Fruit fly (Drosophila melanogaster): ENCODE data around the gene Hsp27.

Hsp27 gene

dm6 chr3L:9410754-9411423 lies 27.0 kb downstream of the Hsp27 start, which contains the start of the genes CG4022 and Cpsf5 (continued):
- TF ChIP-seq unc-4 (GFP tag; IDR thresholded peaks at IDR 0.05; ENCODE audit: partially characterized antibody), result 0 out of 2 replicates have a peak, but pooled peaks have one; percentile 16
- TF ChIP-seq Ets97D (GFP tag; optimal IDR thresholded peaks at IDR 0.05), result peak; percentile 63
- peak; percentile 82 for TF ChIP-seq pzg (GFP tag; optimal IDR thresholded peaks at IDR 0.05)
- TF ChIP-seq CG18599 (GFP tag; optimal IDR thresholded peaks at IDR 0.05), result peak; percentile 88
- peak; percentile 90 for TF ChIP-seq slbo (GFP tag; IDR thresholded peaks at IDR 0.05)
- TF ChIP-seq ase (GFP tag; IDR thresholded peaks at IDR 0.05), result peak; percentile 73; the same call in 2 of the 3 replicates
- TF ChIP-seq wor (GFP tag; IDR thresholded peaks at IDR 0.05), result peak; percentile 65
- no peak for TF ChIP-seq CG11398 (GFP tag; optimal IDR thresholded peaks at IDR 0.05)
- TF ChIP-seq CG13123 (GFP tag; optimal IDR thresholded peaks at IDR 0.05), result peak; percentile 74
- peak; percentile 80 for TF ChIP-seq Lhr (GFP tag; optimal IDR thresholded peaks at IDR 0.05)
- TF ChIP-seq CG16863 (GFP tag; optimal IDR thresholded peaks at IDR 0.05), result peak; percentile 45
- TF ChIP-seq CG3281 (GFP tag; optimal IDR thresholded peaks at IDR 0.05), result peak; percentile 79
- peak; percentile 69 for TF ChIP-seq CG12219 (GFP tag; optimal IDR thresholded peaks at IDR 0.05)
- peak; percentile 88 for TF ChIP-seq lab (GFP tag; optimal IDR thresholded peaks at IDR 0.05)
- TF ChIP-seq org-1 (GFP tag; optimal IDR thresholded peaks at IDR 0.05), result peak; percentile 45
- peak; percentile 91 for TF ChIP-seq CG32532 (GFP tag; IDR thresholded peaks at IDR 0.05)
- peak; percentile 82 for TF ChIP-seq Sox102F (GFP tag; optimal IDR thresholded peaks at IDR 0.05)
- TF ChIP-seq CG2678 (tag; optimal IDR thresholded peaks at IDR 0.05), result peak; percentile 85
- TF ChIP-seq CG5953 (GFP tag; IDR thresholded peaks at IDR 0.05), result peak; percentile 1; the same call in 1 of the 2 replicates
- peak; percentile 90 for TF ChIP-seq CG9817 (tag; optimal IDR thresholded peaks at IDR 0.05)
- TF ChIP-seq ems (GFP tag; optimal IDR thresholded peaks at IDR 0.05), result peak; percentile 70
- TF ChIP-seq Hand (GFP tag; optimal IDR thresholded peaks at IDR 0.05), result peak; percentile 55
- peak; percentile 91 for TF ChIP-seq CG32767 (GFP tag; IDR thresholded peaks at IDR 0.05)
- TF ChIP-seq crol (GFP tag; IDR thresholded peaks at IDR 0.05), result no peak
- TF ChIP-seq bigmax (GFP tag; optimal IDR thresholded peaks at IDR 0.05), result peak; percentile 34
- peak; percentile 77 for TF ChIP-seq exex (tag; optimal IDR thresholded peaks at IDR 0.05)
- peak; percentile 52 for TF ChIP-seq Asciz (GFP tag; optimal IDR thresholded peaks at IDR 0.05)
- peak; percentile 41 for TF ChIP-seq tup (GFP tag; optimal IDR thresholded peaks at IDR 0.05)
- TF ChIP-seq CG31388 (GFP tag; optimal IDR thresholded peaks at IDR 0.05), result peak; percentile 46
- peak; percentile 78; the same call in 2 of the 3 replicates for TF ChIP-seq CG11456 (GFP tag; IDR thresholded peaks at IDR 0.05)
- TF ChIP-seq CG18262 (tag; optimal IDR thresholded peaks at IDR 0.05), result peak; percentile 84
- no peak for TF ChIP-seq nerfin-2 (GFP tag; IDR thresholded peaks at IDR 0.05; ENCODE audit: partially characterized antibody)
- peak; percentile 60 for TF ChIP-seq CG13624 (GFP tag; optimal IDR thresholded peaks at IDR 0.05)
- no peak for TF ChIP-seq crc (GFP tag; optimal IDR thresholded peaks at IDR 0.05)
- TF ChIP-seq pan (optimal IDR thresholded peaks at IDR 0.05), result no peak
- TF ChIP-seq pan (GFP tag; optimal IDR thresholded peaks at IDR 0.05 in 1 of 2, IDR thresholded peaks at IDR 0.05 in 1 of 2), result peak in 1 of 2 experiments; percentile 86
- TF ChIP-seq dimm (GFP tag; IDR thresholded peaks at IDR 0.05), result no peak; the same call in 1 of the 2 replicates
- TF ChIP-seq Poxn (GFP tag; IDR thresholded peaks at IDR 0.05), result peak; percentile 56; the same call in 1 of the 2 replicates
- peak; percentile 74 for TF ChIP-seq CG10979 (tag; optimal IDR thresholded peaks at IDR 0.05)
- peak; percentile 75 for TF ChIP-seq ind (GFP tag; optimal IDR thresholded peaks at IDR 0.05)
- no peak for TF ChIP-seq tio (GFP tag; optimal IDR thresholded peaks at IDR 0.05)
- TF ChIP-seq cad (GFP tag; optimal IDR thresholded peaks at IDR 0.05), result no peak
- peak; percentile 83 for TF ChIP-seq CG14441 (GFP tag; IDR thresholded peaks at IDR 0.05)
- TF ChIP-seq Dbx (GFP tag; IDR thresholded peaks at IDR 0.05), result peak; percentile 93
- peak; percentile 28 for TF ChIP-seq nom (GFP tag; optimal IDR thresholded peaks at IDR 0.05)
- TF ChIP-seq Awh (GFP tag; IDR thresholded peaks at IDR 0.05), result peak; percentile 62; the same call in 1 of the 2 replicates
- peak; percentile 84 for TF ChIP-seq Xbp1 (GFP tag; optimal IDR thresholded peaks at IDR 0.05)
- TF ChIP-seq CG11085 (GFP tag; IDR thresholded peaks at IDR 0.05), result peak; percentile 56; the same call in 1 of the 2 replicates
- TF ChIP-seq grn (GFP tag; optimal IDR thresholded peaks at IDR 0.05), result peak; percentile 35
